Worm (Caenorhabditis elegans) whole organism, young adult: Measurements from ENCODE around the gene Y69A2AR.16.

Experiments used
- F57C9.4 ChIP-seq: sonication (generic microtip); optimal IDR thresholded peaks from 2 replicates; lab custom pipeline; 2017; ENCODE audit warnings: mild to moderate bottlenecking, missing genetic modification characterization, missing compliant biosample characterization
- akir-1 ChIP-seq: fragments of 200-800 bp; sonication (Bioruptor generic); optimal IDR thresholded peaks from 2 replicates; lab custom pipeline; 2018; ENCODE audit warnings: mild to moderate bottlenecking, missing genetic modification characterization, moderate library complexity, missing compliant biosample characterization
- ceh-100 ChIP-seq: fragments of 200-800 bp; sonication (Bioruptor generic); IDR thresholded peaks from 2 replicates; pipeline ENCODE4 v1.3.6; 2022; ENCODE audit warnings: missing genetic modification reagents, missing genetic modification characterization, missing compliant biosample characterization
- ceh-79 ChIP-seq: sonication (generic microtip); optimal IDR thresholded peaks from 2 replicates; lab custom pipeline; 2017; ENCODE audit warnings: mild to moderate bottlenecking, missing genetic modification characterization, missing compliant biosample characterization
- hsf-1 ChIP-seq: fragments of 200-800 bp; sonication (Bioruptor generic); IDR thresholded peaks from 2 replicates; pipeline ENCODE4 v1.3.6; 2022; ENCODE audit warnings: missing genetic modification reagents, missing genetic modification characterization, missing compliant biosample characterization
- lin-54 ChIP-seq: fragments of 200-800 bp; sonication (Bioruptor generic); optimal IDR thresholded peaks from 2 replicates; lab custom pipeline; 2018; ENCODE audit warnings: mild to moderate bottlenecking, missing genetic modification characterization, missing compliant biosample characterization
- lir-1 ChIP-seq: fragments of 200-800 bp; sonication (Bioruptor generic); conservative IDR thresholded peaks from 2 replicates; pipeline ENCODE4 v1.3.6; 2022; ENCODE audit warnings: missing genetic modification reagents, missing genetic modification characterization, missing compliant biosample characterization
- nfya-1 ChIP-seq: sonication (generic microtip); optimal IDR thresholded peaks from 2 replicates; lab custom pipeline; 2017; ENCODE audit warnings: antibody characterized with exemption, missing compliant biosample characterization, missing genetic modification characterization, borderline replicate concordance; ENCODE audit not compliant: insufficient read depth
- pbrm-1 ChIP-seq: fragments of 200-800 bp; sonication (Bioruptor generic); IDR thresholded peaks from 2 replicates; pipeline ENCODE4 v1.3.6; 2022; ENCODE audit warnings: missing genetic modification reagents, missing genetic modification characterization, missing compliant biosample characterization
- pha-4 ChIP-seq: fragments of 150-350 bp; sonication (generic microtip); optimal IDR thresholded peaks from 2 replicates; lab custom pipeline; 2014; ENCODE audit warnings: missing biosample characterization, missing genetic modification reagents, missing genetic modification characterization
- snpc-1.3 ChIP-seq: sonication (generic microtip); optimal IDR thresholded peaks from 2 replicates; lab custom pipeline; 2017; ENCODE audit warnings: missing genetic modification characterization, mild to moderate bottlenecking, missing compliant biosample characterization, antibody characterized with exemption, moderate library complexity, missing genotype, missing genetic modification reagents; ENCODE audit not compliant: insufficient read depth
- tbp1 ChIP-seq: fragments of 200-800 bp; sonication (Bioruptor generic); optimal IDR thresholded peaks from 2 replicates; lab custom pipeline; 2018; ENCODE audit warnings: mild to moderate bottlenecking, missing genetic modification characterization, missing compliant biosample characterization
- unc-62 ChIP-seq: fragments of 150-350 bp; optimal IDR thresholded peaks from 2 replicates; lab custom pipeline; 2014; ENCODE audit warnings: missing biosample characterization, missing genetic modification reagents, missing genetic modification characterization

- TF ChIP-seq lir-1 (GFP tag; lab: Robert Waterston, UW): no peak
- TF ChIP-seq pbrm-1: no peak
- no peak for TF ChIP-seq unc-62 (GFP tag; lab: Kevin White, UChicago)
- no peak for TF ChIP-seq pha-4 (tag; lab: Kevin White, UChicago)
- TF ChIP-seq lin-54 (GFP tag; lab: Kevin White, UChicago): no peak
- TF ChIP-seq ceh-79: no peak
- TF ChIP-seq F57C9.4: no peak
- no peak for TF ChIP-seq hsf-1
- no peak for TF ChIP-seq snpc-1.3 (tag; lab: Kevin White, UChicago)
- no peak for TF ChIP-seq nfya-1
- TF ChIP-seq akir-1 (GFP tag; lab: Kevin White, UChicago): no peak
- TF ChIP-seq tbp1 (GFP tag; lab: Kevin White, UChicago): no peak
- TF ChIP-seq ceh-100 (GFP tag; lab: Robert Waterston, UW): no peak
Measured at ce11 chrIV:2537741-2538140, 40.1 kb downstream of the Y69A2AR.16 start.
